Fruit fly (Drosophila melanogaster) whole organism, pupa: ENCODE measurements around the gene gammaTub23C.

ENCODE experiments used
- EcR ChIP-seq: fragments of 200-800 bp; sonication (Bioruptor generic); optimal IDR thresholded peaks from 3 replicates; lab custom pipeline; 2019; ENCODE audit warnings: missing biosample characterization, missing genetic modification characterization, mild to moderate bottlenecking, moderate library complexity, missing genetic modification reagents
- gl ChIP-seq: fragments of 200-800 bp; sonication (Bioruptor generic); optimal IDR thresholded peaks from 2 replicates; lab custom pipeline; 2018; ENCODE audit warnings: missing biosample characterization, mild to moderate bottlenecking, missing genetic modification characterization

dm6 chr2L:2992664-2993174 is 20.0 kb downstream of the gammaTub23C start, which contains the start of the genes okr and CG3558:
- no peak for TF ChIP-seq gl (tag; lab: Kevin White, UChicago)
- no peak for TF ChIP-seq EcR (GFP tag; lab: Kevin White, UChicago)
